Fruit fly (Drosophila melanogaster) whole organism, embryonic: ENCODE data around the gene Drice.

Experiments
- Atf3 ChIP-seq: fragments of 200-800 bp; sonication (Bioruptor generic); optimal IDR thresholded peaks from 3 replicates; lab custom pipeline; 2016; ENCODE audit warnings: missing biosample characterization, missing genetic modification characterization
- Awh ChIP-seq: fragments of 200-800 bp; sonication (Bioruptor generic); IDR thresholded peaks from 2 replicates; pipeline ENCODE4, ENCODE4 v1.3.6; 2022; ENCODE audit warnings: missing biosample characterization, missing genetic modification characterization
- CG11093 ChIP-seq: fragments of 200-800 bp; sonication (Bioruptor generic); IDR thresholded peaks from 3 replicates; pipeline ENCODE4 v1.3.6; 2022; ENCODE audit warnings: missing biosample characterization, missing genetic modification characterization
- CG12155 ChIP-seq: fragments of 200-800 bp; sonication (Bioruptor generic); optimal IDR thresholded peaks from 3 replicates; lab custom pipeline; 2016; ENCODE audit warnings: missing biosample characterization, missing genetic modification characterization
- CG12769 ChIP-seq: fragments of 200-800 bp; sonication (Bioruptor generic); optimal IDR thresholded peaks from 2 replicates; lab custom pipeline; 2019; ENCODE audit warnings: missing biosample characterization, mild to moderate bottlenecking, missing genetic modification characterization, moderate library complexity
- CG14710 ChIP-seq: fragments of 200-800 bp; sonication (Bioruptor generic); optimal IDR thresholded peaks from 3 replicates; lab custom pipeline; 2019; ENCODE audit warnings: missing biosample characterization, mild to moderate bottlenecking, missing genetic modification characterization, moderate library complexity
- CG15696 ChIP-seq: fragments of 200-800 bp; sonication (Bioruptor generic); optimal IDR thresholded peaks from 2 replicates; lab custom pipeline; 2019; ENCODE audit warnings: missing biosample characterization, mild to moderate bottlenecking, missing genetic modification characterization, moderate library complexity
- CG1647 ChIP-seq: fragments of 200-800 bp; sonication (Bioruptor generic); optimal IDR thresholded peaks from 3 replicates; lab custom pipeline; 2016; ENCODE audit warnings: missing biosample characterization, missing genetic modification characterization
- CG16863 ChIP-seq: fragments of 200-800 bp; sonication (Bioruptor generic); optimal IDR thresholded peaks from 3 replicates; lab custom pipeline; 2016; ENCODE audit warnings: missing biosample characterization, missing genetic modification characterization
- CG17612 ChIP-seq: fragments of 200-800 bp; sonication (Bioruptor generic); IDR thresholded peaks from 2 replicates; pipeline ENCODE4 v1.3.6; 2022; ENCODE audit warnings: missing biosample characterization, missing genetic modification characterization
- CG17912 ChIP-seq: fragments of 200-800 bp; sonication (Bioruptor generic); optimal IDR thresholded peaks from 2 replicates; lab custom pipeline; 2018; ENCODE audit warnings: missing biosample characterization, mild to moderate bottlenecking, missing genetic modification characterization
- CG2199 ChIP-seq: fragments of 200-800 bp; sonication (Bioruptor generic); IDR thresholded peaks from 3 replicates; pipeline ENCODE4 v1.3.6; 2022; ENCODE audit warnings: missing biosample characterization, missing genetic modification characterization
- CG3065 ChIP-seq: fragments of 200-800 bp; sonication (Bioruptor generic); optimal IDR thresholded peaks from 2 replicates; lab custom pipeline; 2016; ENCODE audit warnings: missing biosample characterization, missing genetic modification characterization
- CG42726 ChIP-seq: fragments of 200-800 bp; sonication (Bioruptor generic); IDR thresholded peaks from 2 replicates; pipeline ENCODE4 v1.3.6; 2022; ENCODE audit warnings: missing biosample characterization, missing genetic modification characterization; ENCODE audit not compliant: partially characterized antibody
- CG7839 ChIP-seq: fragments of 200-800 bp; sonication (Bioruptor generic); optimal IDR thresholded peaks from 3 replicates; lab custom pipeline; 2018; ENCODE audit warnings: missing biosample characterization, mild to moderate bottlenecking, missing genetic modification characterization, moderate library complexity
- CG8089 ChIP-seq: fragments of 200-800 bp; sonication (Bioruptor generic); optimal IDR thresholded peaks from 3 replicates; lab custom pipeline; 2016; ENCODE audit warnings: missing biosample characterization, missing genetic modification characterization
- CG9609 ChIP-seq: fragments of 200-800 bp; sonication (Bioruptor generic); optimal IDR thresholded peaks from 3 replicates; lab custom pipeline; 2016; ENCODE audit warnings: missing biosample characterization, missing genetic modification characterization
- CG9817 ChIP-seq: fragments of 200-800 bp; sonication (Bioruptor generic); optimal IDR thresholded peaks from 2 replicates; lab custom pipeline; 2018; ENCODE audit warnings: missing biosample characterization, mild to moderate bottlenecking, missing genetic modification characterization, moderate library complexity
- CHES-1-like ChIP-seq: fragments of 200-800 bp; sonication (Bioruptor generic); optimal IDR thresholded peaks from 2 replicates; lab custom pipeline; 2016; ENCODE audit warnings: missing biosample characterization, missing genetic modification characterization
- Dad ChIP-seq: fragments of 200-800 bp; sonication (Bioruptor generic); optimal IDR thresholded peaks from 3 replicates; lab custom pipeline; 2016; ENCODE audit warnings: missing biosample characterization, missing genetic modification characterization
- Dip3 ChIP-seq: fragments of 200-800 bp; sonication (Bioruptor generic); optimal IDR thresholded peaks from 3 replicates; lab custom pipeline; 2016; ENCODE audit warnings: missing biosample characterization, missing genetic modification characterization
- Ets65A ChIP-seq: fragments of 200-800 bp; sonication (Bioruptor generic); peaks from one replicate; lab custom pipeline; 2016; ENCODE audit warnings: missing biosample characterization, missing genetic modification characterization
- HLH4C ChIP-seq: fragments of 200-800 bp; sonication (Bioruptor generic); IDR thresholded peaks from 3 replicates; pipeline ENCODE4 v1.3.6; 2022; ENCODE audit warnings: missing biosample characterization, missing genetic modification characterization; ENCODE audit not compliant: partially characterized antibody
- Hmx ChIP-seq: fragments of 200-800 bp; sonication (Bioruptor generic); optimal IDR thresholded peaks from 2 replicates; lab custom pipeline; 2016; ENCODE audit warnings: missing biosample characterization, missing genetic modification characterization
- Hr51 ChIP-seq, 2 experiments: fragments of 200-800 bp; sonication (Bioruptor generic); optimal IDR thresholded peaks; 2 replicates in 1 of 2; 3 replicates in 1 of 2; lab custom pipeline; 2016 to 2018; ENCODE audit warnings: missing biosample characterization in 2 of 2, missing genetic modification characterization in 2 of 2, mild to moderate bottlenecking in 1 of 2, moderate library complexity in 1 of 2
- Lhr ChIP-seq: fragments of 200-800 bp; sonication (Bioruptor generic); optimal IDR thresholded peaks from 3 replicates; lab custom pipeline; 2017; ENCODE audit warnings: mild to moderate bottlenecking, missing biosample characterization, missing genetic modification reagents, missing genetic modification characterization
- MBD-R2 ChIP-seq: fragments of 200-800 bp; sonication (Bioruptor generic); IDR thresholded peaks from 2 replicates; pipeline ENCODE4 v1.3.6; 2022; ENCODE audit warnings: missing biosample characterization, missing genetic modification characterization
- Mad ChIP-seq: fragments of 200-800 bp; sonication (Bioruptor generic); optimal IDR thresholded peaks from 2 replicates; lab custom pipeline; 2016; ENCODE audit warnings: missing biosample characterization, missing genetic modification characterization
- Opbp ChIP-seq: fragments of 200-800 bp; sonication (Bioruptor generic); IDR thresholded peaks from 3 replicates; pipeline ENCODE4 v1.3.6; 2022; ENCODE audit warnings: missing biosample characterization, missing genetic modification characterization; ENCODE audit not compliant: partially characterized antibody
- Poxn ChIP-seq: fragments of 200-800 bp; sonication (Bioruptor generic); IDR thresholded peaks from 2 replicates; pipeline ENCODE4 v1.3.6; 2022; ENCODE audit warnings: missing biosample characterization, missing genetic modification characterization
- Ptx1 ChIP-seq: fragments of 200-800 bp; sonication (Bioruptor generic); IDR thresholded peaks from 2 replicates; pipeline ENCODE4 v1.3.6; 2022; ENCODE audit warnings: missing biosample characterization, missing genetic modification characterization
- Rfx ChIP-seq: fragments of 200-800 bp; sonication (Bioruptor generic); IDR thresholded peaks from 2 replicates; pipeline ENCODE4 v1.3.6; 2022; ENCODE audit warnings: missing biosample characterization, missing genetic modification characterization
- Sox102F ChIP-seq: fragments of 200-800 bp; sonication (Bioruptor generic); optimal IDR thresholded peaks from 2 replicates; lab custom pipeline; 2018; ENCODE audit warnings: missing biosample characterization, mild to moderate bottlenecking, missing genetic modification characterization, moderate library complexity
- Tbp ChIP-seq: fragments of >200 bp; optimal IDR thresholded peaks from 2 replicates; lab custom pipeline; 2018; ENCODE audit warnings: missing biosample characterization, missing genetic modification characterization
- YL-1 ChIP-seq: fragments of 200-800 bp; sonication (Bioruptor generic); optimal IDR thresholded peaks from 3 replicates; lab custom pipeline; 2017; ENCODE audit warnings: missing biosample characterization, mild to moderate bottlenecking, missing genetic modification characterization
- ac ChIP-seq: fragments of 200-800 bp; sonication (Bioruptor generic); optimal IDR thresholded peaks from 3 replicates; lab custom pipeline; 2017; ENCODE audit warnings: missing biosample characterization, mild to moderate bottlenecking, missing genetic modification characterization
- chif ChIP-seq, 2 experiments: fragments of 200-800 bp; sonication (Bioruptor generic); optimal IDR thresholded peaks; 3 replicates each; lab custom pipeline; 2016; ENCODE audit warnings: missing biosample characterization in 2 of 2, missing genetic modification characterization in 2 of 2
- corto ChIP-seq: fragments of 200-800 bp; sonication (Bioruptor generic); optimal IDR thresholded peaks from 2 replicates; lab custom pipeline; 2016; ENCODE audit warnings: missing biosample characterization, mild to moderate bottlenecking, missing genetic modification characterization, moderate library complexity
- ems ChIP-seq: fragments of 200-800 bp; sonication (Bioruptor generic); optimal IDR thresholded peaks from 3 replicates; lab custom pipeline; 2016; ENCODE audit warnings: missing biosample characterization, missing genetic modification characterization
- ftz-f1 ChIP-seq: fragments of 200-800 bp; sonication (Bioruptor generic); optimal IDR thresholded peaks from 2 replicates; lab custom pipeline; 2016; ENCODE audit warnings: missing biosample characterization, missing genetic modification characterization
- grn ChIP-seq: fragments of 200-800 bp; sonication (Bioruptor generic); optimal IDR thresholded peaks from 3 replicates; lab custom pipeline; 2017; ENCODE audit warnings: missing biosample characterization, missing genetic modification characterization
- gro ChIP-seq: fragments of 200-800 bp; sonication (Bioruptor generic); optimal IDR thresholded peaks from 2 replicates; lab custom pipeline; 2016; ENCODE audit warnings: missing biosample characterization, missing genetic modification characterization
- lab ChIP-seq: fragments of 200-800 bp; sonication (Bioruptor generic); optimal IDR thresholded peaks from 3 replicates; lab custom pipeline; 2017; ENCODE audit warnings: missing biosample characterization, missing genetic modification characterization, mild to moderate bottlenecking, moderate library complexity, missing genetic modification reagents
- luna ChIP-seq: fragments of 200-800 bp; sonication (Bioruptor generic); optimal IDR thresholded peaks from 2 replicates; lab custom pipeline; 2016; ENCODE audit warnings: missing biosample characterization, missing genetic modification characterization
- nmo ChIP-seq: fragments of 200-800 bp; sonication (Bioruptor generic); optimal IDR thresholded peaks from 2 replicates; lab custom pipeline; 2018; ENCODE audit warnings: missing biosample characterization, mild to moderate bottlenecking, missing genetic modification characterization, moderate library complexity
- pfk ChIP-seq: fragments of 200-800 bp; sonication (Bioruptor generic); optimal IDR thresholded peaks from 2 replicates; lab custom pipeline; 2018; ENCODE audit warnings: missing biosample characterization, mild to moderate bottlenecking, missing genetic modification characterization, moderate library complexity
- pnt ChIP-seq: fragments of 200-800 bp; sonication (Bioruptor generic); optimal IDR thresholded peaks from 3 replicates; lab custom pipeline; 2016; ENCODE audit warnings: missing biosample characterization, missing genetic modification characterization
- row ChIP-seq: fragments of 200-800 bp; sonication (Bioruptor generic); IDR thresholded peaks from 3 replicates; pipeline ENCODE4 v1.3.6; 2022; ENCODE audit warnings: missing biosample characterization, missing genetic modification characterization
- sens ChIP-seq: fragments of 200-800 bp; sonication (Bioruptor generic); peaks from one replicate; lab custom pipeline; 2016; ENCODE audit warnings: missing biosample characterization, missing genetic modification characterization
- slbo ChIP-seq: fragments of 200-800 bp; sonication (Bioruptor generic); IDR thresholded peaks from 2 replicates; pipeline ENCODE4 v1.3.6; 2022; ENCODE audit warnings: missing biosample characterization, missing genetic modification characterization
- sug ChIP-seq: fragments of 200-800 bp; optimal IDR thresholded peaks from 2 replicates; lab custom pipeline; 2019; ENCODE audit warnings: missing biosample characterization, mild to moderate bottlenecking, missing genetic modification characterization, moderate library complexity
- zen2 ChIP-seq: fragments of 200-800 bp; sonication (Bioruptor generic); IDR thresholded peaks from 3 replicates; pipeline ENCODE4 v1.3.6; 2022; ENCODE audit warnings: missing biosample characterization, missing genetic modification characterization; ENCODE audit not compliant: partially characterized antibody

Gene Drice

DNA sequence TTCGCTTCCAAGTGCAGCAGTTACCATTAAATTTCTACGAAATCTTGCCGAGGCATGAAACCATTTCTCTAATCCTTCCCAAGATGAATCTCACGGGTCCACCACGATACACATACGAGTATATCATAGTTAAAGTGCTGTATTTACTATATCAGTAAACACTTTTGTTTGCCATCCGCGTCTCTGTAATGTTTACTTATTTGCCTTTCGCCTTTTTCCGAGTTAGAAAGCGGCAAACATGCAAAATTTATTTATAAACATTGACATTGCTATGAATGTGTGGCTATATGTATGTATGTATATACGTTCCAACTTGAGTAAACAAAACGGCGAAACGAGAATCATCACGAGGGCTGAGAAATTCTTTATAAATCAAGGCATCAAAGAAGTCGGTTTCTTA, 31.5 kb downstream of the Drice start (continued):
- TF ChIP-seq ems (GFP tag; lab: Kevin White, UChicago) (no peak), CG16863 (GFP tag; lab: Kevin White, UChicago) (no peak), CG8089 (no peak), sens (GFP tag; lab: Kevin White, UChicago) (peak; percentile 84), gro (GFP tag; lab: Kevin White, UChicago) (no peak), Tbp (GFP tag; lab: Kevin White, UChicago) (no peak), ftz-f1 (GFP tag; lab: Kevin White, UChicago) (no peak), Awh (GFP tag; lab: Robert Waterston, UW) (no peak), Mad (no peak), Dip3 (no peak), corto (GFP tag; lab: Kevin White, UChicago) (no peak), sug (tag; lab: Kevin White, UChicago) (no peak), CG2199 (GFP tag; lab: Robert Waterston, UW) (no peak), Sox102F (no peak), lab (GFP tag; lab: Kevin White, UChicago) (peak; percentile 62), CG11093 (GFP tag; lab: Robert Waterston, UW) (no peak), CG3065 (no peak), Rfx (no peak), Ets65A (GFP tag; lab: Kevin White, UChicago) (no peak), pnt (GFP tag; lab: Kevin White, UChicago) (no peak), YL-1 (GFP tag; lab: Kevin White, UChicago) (no peak), Opbp (GFP tag; lab: Robert Waterston, UW) (no peak), CG12769 (tag; lab: Kevin White, UChicago) (no peak), CG1647 (GFP tag; lab: Kevin White, UChicago) (no peak), nmo (GFP tag; lab: Kevin White, UChicago) (no peak), HLH4C (GFP tag; lab: Robert Waterston, UW) (no peak), CG14710 (peak; percentile 82), MBD-R2 (GFP tag; lab: Robert Waterston, UW) (no peak), CG15696 (tag; lab: Kevin White, UChicago) (peak; percentile 95), slbo (GFP tag; lab: Robert Waterston, UW) (no peak), CG9817 (tag; lab: Kevin White, UChicago) (no peak), Hr51 (GFP tag; optimal IDR thresholded peaks at IDR 0.05; lab: Kevin White, UChicago) (no peak), Lhr (no peak), Atf3 (no peak), CHES-1-like (GFP tag; lab: Kevin White, UChicago) (no peak), Poxn (GFP tag; lab: Robert Waterston, UW) (no peak), CG12155 (GFP tag; lab: Kevin White, UChicago) (no peak), chif (GFP tag; optimal IDR thresholded peaks at IDR 0.05; lab: Kevin White, UChicago) (peak in 1 of 2 experiments; percentile 16), Ptx1 (no peak), ac (peak; percentile 56)

- TF ChIP-seq Dad (GFP tag; lab: Kevin White, UChicago) (no peak), CG7839 (tag; lab: Kevin White, UChicago) (no peak), grn (GFP tag; lab: Kevin White, UChicago) (peak; percentile 17), row (GFP tag; lab: Robert Waterston, UW) (peak; percentile 72), CG9609 (GFP tag; lab: Kevin White, UChicago) (no peak), luna (GFP tag; lab: Kevin White, UChicago) (no peak), CG17912 (GFP tag; lab: Kevin White, UChicago) (no peak), CG42726 (GFP tag; lab: Robert Waterston, UW) (peak; percentile 86), Hmx (no peak), CG3065 (no peak), pfk (GFP tag; lab: Kevin White, UChicago) (no peak), CG17612 (no peak), zen2 (GFP tag; lab: Robert Waterston, UW) (peak; percentile 85)
Measured at dm6 chr3R:29834759-29835709, 35.6 kb downstream of the Drice start, which contains the start of gene Atg16. Gene Atg16 (minus strand): TSS chr3R:29835101.
